Fruit fly (Drosophila melanogaster): ENCODE results near the gene slow.
A peak's percentile ranks its signal among the peaks of the same experiment; 100 is the strongest.

DNA sequence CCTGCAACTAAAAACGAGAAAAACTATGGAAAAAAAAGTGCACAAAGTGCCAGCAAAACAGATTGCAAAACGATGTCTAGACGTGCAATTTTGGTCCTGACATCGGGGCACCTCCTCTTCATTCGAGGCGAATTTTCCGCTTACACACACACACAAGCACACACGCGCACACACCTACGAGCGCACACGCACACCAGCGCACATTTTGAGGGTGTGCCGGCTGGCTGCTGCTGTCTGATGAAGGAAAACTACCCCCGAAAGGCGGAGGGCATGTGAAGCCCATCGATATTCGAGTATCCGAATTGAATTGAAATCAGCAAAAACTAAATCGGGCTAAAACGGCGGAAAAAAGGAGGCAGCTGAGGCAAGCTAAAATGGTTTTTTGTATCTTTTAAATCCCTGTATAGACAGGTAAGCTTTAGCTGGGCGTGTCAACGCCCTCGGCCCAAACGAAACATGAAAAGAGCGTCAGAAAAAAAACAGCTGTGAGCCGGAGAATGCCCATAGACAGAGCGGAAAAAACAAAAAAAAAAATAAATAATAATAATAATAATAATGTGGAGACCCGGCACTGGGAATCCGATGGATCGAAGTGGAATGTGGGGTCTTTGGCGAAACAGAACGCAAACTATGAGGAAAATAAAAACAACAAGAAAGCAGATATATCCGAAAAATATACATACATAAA is 24.4 kb upstream of the slow start:
- TF ChIP-seq Snoo (tag; optimal IDR thresholded peaks at IDR 0.05) (no peak), EcR (GFP tag; optimal IDR thresholded peaks at IDR 0.05) (peak; percentile 59), rn (GFP tag; IDR thresholded peaks at IDR 0.05) (no peak), CG17806 (tag; optimal IDR thresholded peaks at IDR 0.05) (no peak), Pif1B (GFP tag; optimal IDR thresholded peaks at IDR 0.05) (no peak), CG15710 (tag; optimal IDR thresholded peaks at IDR 0.05) (no peak), CG12605 (GFP tag; IDR thresholded peaks at IDR 0.05) (no peak)

Data from whole organism, pupa.